Worm (Caenorhabditis elegans) whole organism, L3 larva: ENCODE results near the gene Y57G11B.2.

Source experiments
- ama-1 ChIP-seq: fragments of 150-350 bp; optimal IDR thresholded peaks from 2 replicates; lab custom pipeline; 2018
- ceh-82 ChIP-seq: fragments of 150-350 bp; optimal IDR thresholded peaks from 2 replicates; lab custom pipeline; 2014; ENCODE audit warnings: missing biosample characterization, missing genetic modification characterization
- fkh-10 ChIP-seq: sonication (generic microtip); optimal IDR thresholded peaks from 2 replicates; lab custom pipeline; 2017; ENCODE audit warnings: missing biosample characterization, missing genetic modification reagents, missing genetic modification characterization
- lin-39 ChIP-seq: fragments of 150-350 bp; optimal IDR thresholded peaks from 2 replicates; lab custom pipeline; 2018; ENCODE audit warnings: missing biosample characterization, missing genetic modification reagents, missing genetic modification characterization
- mdl-1 ChIP-seq: fragments of 150-350 bp; optimal IDR thresholded peaks from 2 replicates; lab custom pipeline; 2014; ENCODE audit warnings: missing biosample characterization, missing genetic modification characterization
- nhr-11 ChIP-seq: fragments of 150-350 bp; optimal IDR thresholded peaks from 2 replicates; lab custom pipeline; 2014; ENCODE audit warnings: missing biosample characterization, missing genetic modification characterization
- nhr-28 ChIP-seq: fragments of 150-350 bp; optimal IDR thresholded peaks from 2 replicates; lab custom pipeline; 2014; ENCODE audit warnings: missing biosample characterization, missing genetic modification characterization
- nhr-77 ChIP-seq: fragments of 150-350 bp; optimal IDR thresholded peaks from 2 replicates; lab custom pipeline; 2014; ENCODE audit warnings: missing biosample characterization, missing genetic modification characterization
- unc-62 ChIP-seq: fragments of 150-350 bp; sonication (generic microtip); optimal IDR thresholded peaks from 4 replicates; lab custom pipeline; 2014; ENCODE audit warnings: missing biosample characterization, missing genetic modification reagents, missing genetic modification characterization

DNA sequence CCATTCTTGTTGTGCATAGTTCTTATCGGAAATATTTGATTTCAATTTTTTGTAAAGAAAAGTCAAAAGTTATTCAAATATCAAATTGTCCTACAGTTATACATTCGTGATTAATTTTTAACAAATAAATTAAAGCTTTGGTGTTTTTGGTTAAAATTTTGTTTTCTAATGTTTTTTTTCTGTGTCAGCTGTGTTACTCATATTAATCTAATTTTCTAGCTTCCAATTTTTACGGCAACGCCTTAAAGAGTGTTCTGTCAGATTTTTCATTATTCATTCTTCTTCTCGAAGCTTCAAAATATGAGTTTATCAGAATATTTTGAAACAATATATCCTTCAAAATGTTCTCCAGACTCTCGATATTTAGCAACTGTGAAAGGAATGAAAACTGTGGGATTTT is 41.6 kb upstream of the Y57G11B.2 start, which contains the start of gene srh-63:
- TF ChIP-seq unc-62 (GFP tag; lab: Kevin White, UChicago) (no peak), nhr-28 (tag; lab: Kevin White, UChicago) (no peak), ceh-82 (tag; lab: Kevin White, UChicago) (no peak), ama-1 (lab: Kevin White, UChicago) (no peak), mdl-1 (tag; lab: Kevin White, UChicago) (no peak), nhr-77 (tag; lab: Kevin White, UChicago) (no peak), lin-39 (tag; lab: Kevin White, UChicago) (no peak), fkh-10 (no peak), nhr-11 (tag; lab: Kevin White, UChicago) (no peak)
